Worm (Caenorhabditis elegans) whole organism, young adult: ENCODE measurements around the gene mau-8.

Source experiments
- ceh-27 ChIP-seq: fragments of 200-800 bp; sonication (Bioruptor generic); optimal IDR thresholded peaks from 2 replicates; lab custom pipeline; 2018; ENCODE audit warnings: mild to moderate bottlenecking, missing genetic modification characterization, moderate library complexity, missing compliant biosample characterization
- hsf-1 ChIP-seq: fragments of 200-800 bp; sonication (Bioruptor generic); IDR thresholded peaks from 2 replicates; pipeline ENCODE4 v1.3.6; 2022; ENCODE audit warnings: missing genetic modification reagents, missing genetic modification characterization, missing compliant biosample characterization
- lin-35 ChIP-seq, 3 experiments: fragments of 150-350 bp in 2 of 3; sonication (generic microtip) in 1 of 3; optimal IDR thresholded peaks; 2 replicates each; lab custom pipeline; 2014 to 2018; ENCODE audit warnings: missing biosample characterization in 3 of 3, missing genetic modification characterization in 3 of 3, missing genetic modification reagents in 3 of 3
- lin-40 ChIP-seq: sonication (generic microtip); optimal IDR thresholded peaks from 2 replicates; lab custom pipeline; 2016; ENCODE audit warnings: missing genetic modification characterization, mild to moderate bottlenecking, missing compliant biosample characterization, missing genotype, missing genetic modification reagents
- nfya-1 ChIP-seq: sonication (generic microtip); optimal IDR thresholded peaks from 2 replicates; lab custom pipeline; 2017; ENCODE audit warnings: antibody characterized with exemption, missing compliant biosample characterization, missing genetic modification characterization, borderline replicate concordance; ENCODE audit not compliant: insufficient read depth
- nhr-80 ChIP-seq: sonication (generic microtip); optimal IDR thresholded peaks from 2 replicates; lab custom pipeline; 2016; ENCODE audit warnings: missing genetic modification characterization, missing compliant biosample characterization
- zfh-2 ChIP-seq: fragments of 200-800 bp; sonication (Bioruptor generic); conservative IDR thresholded peaks from 2 replicates; pipeline ENCODE4 v1.3.6; 2022; ENCODE audit warnings: missing genetic modification reagents, missing genetic modification characterization, missing compliant biosample characterization
- ztf-25 ChIP-seq: fragments of 200-800 bp; sonication (Bioruptor generic); IDR thresholded peaks from 2 replicates; pipeline ENCODE4 v1.3.6; 2022; ENCODE audit warnings: missing genetic modification reagents, missing genetic modification characterization, missing compliant biosample characterization

DNA sequence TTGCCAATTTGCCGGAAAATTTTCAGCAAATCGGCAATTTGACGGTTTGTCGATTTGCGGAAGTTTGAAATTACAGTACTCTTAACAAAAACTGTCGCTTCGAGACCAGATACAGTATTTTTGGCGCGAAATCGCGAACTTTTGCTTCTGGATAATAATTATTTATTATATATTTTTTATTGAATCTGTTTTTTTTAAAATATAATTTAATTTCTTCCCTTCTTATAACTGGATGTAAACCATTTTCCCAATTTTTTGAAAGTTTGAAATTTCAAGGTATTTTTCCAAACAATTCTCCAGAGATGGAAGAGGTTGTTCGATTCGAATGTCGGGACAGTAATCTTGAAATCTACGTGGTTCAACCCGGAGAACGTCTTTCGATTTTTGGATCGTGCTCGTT, 44.4 kb downstream of the mau-8 start, which contains the start of gene nol-9:
- TF ChIP-seq ceh-27 (GFP tag; lab: Kevin White, UChicago), result no peak
- no peak for TF ChIP-seq nhr-80
- TF ChIP-seq ztf-25, result no peak
- TF ChIP-seq lin-35 (GFP tag; optimal IDR thresholded peaks at IDR 0.05; lab: Kevin White, UChicago), result no peak
- TF ChIP-seq zfh-2, result no peak
- TF ChIP-seq lin-40 (tag; lab: Kevin White, UChicago), result no peak
- no peak for TF ChIP-seq nfya-1
- no peak for TF ChIP-seq hsf-1
